Fruit fly (Drosophila melanogaster): ENCODE results near the gene CG11975.

CG11975 gene

DNA sequence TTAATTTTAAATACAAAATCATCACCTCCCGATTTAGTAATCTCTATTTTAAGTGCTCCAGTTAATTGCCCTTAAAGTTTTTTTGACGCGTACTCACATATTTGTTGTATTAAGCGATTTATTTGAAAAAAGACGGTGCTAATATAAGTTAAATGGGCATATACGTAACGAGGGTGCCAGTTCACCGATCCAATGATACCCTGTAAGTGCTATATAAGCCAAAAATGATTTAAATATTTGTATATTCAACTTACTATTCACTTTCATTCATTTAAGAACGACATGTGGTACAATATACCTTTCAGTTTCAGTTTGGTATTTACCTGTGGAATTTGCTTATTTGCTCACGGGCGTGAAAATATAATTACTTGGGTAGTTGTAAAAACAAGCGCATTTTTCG is 9.5 kb downstream of the CG11975 start:
- no peak for TF ChIP-seq psq (optimal IDR thresholded peaks at IDR 0.05)
- no peak for TF ChIP-seq usp (GFP tag; optimal IDR thresholded peaks at IDR 0.05)

DNA sequence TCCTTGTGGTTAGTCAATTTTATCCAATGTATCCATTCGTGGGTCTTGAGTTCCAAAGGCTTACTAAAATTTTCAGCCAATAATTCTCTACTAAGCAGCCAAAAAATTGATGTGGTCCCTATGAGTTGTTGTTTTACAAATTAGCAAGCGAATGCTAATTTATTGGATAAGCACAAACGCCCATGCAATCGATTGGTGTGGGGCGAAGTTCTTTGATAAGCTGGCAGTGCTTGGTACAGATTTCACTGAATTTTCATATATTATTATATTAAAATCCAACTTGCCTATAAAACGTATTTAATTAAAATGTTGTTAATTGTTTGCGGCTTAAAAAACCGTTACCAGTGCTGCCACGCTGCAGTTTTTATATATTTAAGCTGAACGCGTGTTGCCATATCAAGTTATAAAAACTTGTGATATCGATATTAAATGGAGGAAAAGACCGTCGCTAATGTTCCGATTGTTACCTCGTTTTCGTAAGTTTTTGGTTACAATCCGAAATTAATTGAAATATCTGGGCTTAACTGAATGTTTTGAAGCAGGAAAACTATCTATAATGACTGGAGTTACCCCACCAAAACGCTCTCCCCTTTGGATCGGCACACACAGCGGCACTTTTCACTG is 10.7 kb downstream of the CG11975 start, which contains the start of the genes CG31100 and CG11980:
TSS of gene CG31100 (minus strand) at position 51 of the 624 bp plus-strand sequence.
TSS of gene CG11980 (plus strand) at position 418 of the 624 bp plus-strand sequence.
- TF ChIP-seq Dll (optimal IDR thresholded peaks at IDR 0.05), result no peak
- no peak for TF ChIP-seq CG8478 (optimal IDR thresholded peaks at IDR 0.05)

DNA sequence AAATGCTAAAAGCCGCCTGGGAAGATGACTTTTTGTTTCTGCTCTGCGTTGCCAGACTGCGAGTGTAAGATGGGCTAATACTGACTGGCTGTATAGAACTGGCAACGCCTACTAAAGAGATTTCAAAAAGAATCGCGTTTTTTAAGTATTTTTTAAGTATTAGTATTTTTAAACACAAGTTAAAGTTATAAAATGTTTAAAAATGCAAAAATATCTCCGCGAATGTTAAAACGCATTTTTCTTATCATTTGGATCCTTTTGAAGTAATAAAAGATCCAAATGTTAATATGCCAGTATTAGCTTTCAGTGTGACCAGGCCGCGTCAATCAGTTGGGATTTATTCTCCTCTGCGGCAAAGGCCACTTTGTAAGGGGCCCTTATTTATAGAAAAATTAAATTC is 13.1 kb downstream of the CG11975 start, which contains the start of the genes Prosbeta3 and Iru:
TSS of gene Prosbeta3 (minus strand) at position 98 of the 400 bp plus-strand sequence.
TSS of gene Iru (plus strand) at position 328 of the 400 bp plus-strand sequence.
- TF ChIP-seq pan (optimal IDR thresholded peaks at IDR 0.05) (no peak), psq (optimal IDR thresholded peaks at IDR 0.05) (no peak), usp (GFP tag; optimal IDR thresholded peaks at IDR 0.05) (no peak), EcR (GFP tag; optimal IDR thresholded peaks at IDR 0.05) (no peak), Dll (optimal IDR thresholded peaks at IDR 0.05) (no peak), CG8478 (optimal IDR thresholded peaks at IDR 0.05) (no peak)

DNA sequence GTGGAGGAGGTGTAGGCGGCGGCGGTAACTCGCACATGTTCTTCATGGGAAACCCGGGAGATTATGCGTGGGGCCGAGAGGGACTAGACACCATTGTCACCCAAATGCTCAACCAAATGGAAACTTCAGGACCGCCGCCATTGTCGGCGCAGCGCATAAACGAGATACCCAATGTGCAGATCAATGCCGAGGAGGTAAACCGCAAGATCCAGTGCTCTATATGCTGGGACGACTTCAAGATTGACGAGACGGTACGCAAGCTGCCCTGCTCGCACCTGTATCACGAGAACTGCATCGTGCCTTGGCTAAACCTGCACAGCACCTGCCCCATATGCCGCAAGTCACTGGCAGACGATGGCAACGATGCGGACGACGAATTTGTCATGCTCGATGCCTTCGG is 14.2 kb downstream of the CG11975 start:
- TF ChIP-seq pan (optimal IDR thresholded peaks at IDR 0.05) (no peak), psq (optimal IDR thresholded peaks at IDR 0.05) (no peak), EcR (GFP tag; optimal IDR thresholded peaks at IDR 0.05) (no peak), CG8478 (optimal IDR thresholded peaks at IDR 0.05) (no peak), usp (GFP tag; optimal IDR thresholded peaks at IDR 0.05) (no peak), Dll (optimal IDR thresholded peaks at IDR 0.05) (no peak)

DNA sequence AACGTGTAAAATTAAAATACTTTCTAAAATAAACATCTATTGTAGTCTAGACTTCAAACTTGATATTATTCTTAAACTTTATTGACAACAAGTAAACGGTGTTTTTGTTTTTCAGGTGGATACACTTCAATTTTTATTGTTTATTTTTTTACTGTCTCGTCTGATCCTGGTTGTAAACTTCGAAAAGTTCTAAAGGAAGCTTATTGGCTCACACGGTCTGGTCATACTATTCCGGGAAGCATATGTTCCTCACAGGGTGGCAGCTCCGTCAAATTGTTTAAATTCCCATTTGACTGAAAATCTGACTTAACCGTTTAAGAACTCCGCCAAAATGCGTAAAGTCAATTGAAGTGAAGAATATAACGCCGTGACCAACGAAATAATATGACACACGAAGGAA is 15.1 kb downstream of the CG11975 start, which contains the start of gene CG11983:
TSS of gene CG11983 (plus strand) at position 120 of the 400 bp plus-strand sequence.
- TF ChIP-seq CG8478 (optimal IDR thresholded peaks at IDR 0.05) (no peak), Dll (optimal IDR thresholded peaks at IDR 0.05) (no peak), pan (optimal IDR thresholded peaks at IDR 0.05) (no peak), psq (optimal IDR thresholded peaks at IDR 0.05) (no peak), usp (GFP tag; optimal IDR thresholded peaks at IDR 0.05) (no peak), EcR (GFP tag; optimal IDR thresholded peaks at IDR 0.05) (no peak)

- no peak for TF ChIP-seq EcR (GFP tag; optimal IDR thresholded peaks at IDR 0.05)
- no peak for TF ChIP-seq psq (optimal IDR thresholded peaks at IDR 0.05)
- TF ChIP-seq usp (GFP tag; optimal IDR thresholded peaks at IDR 0.05), result no peak
- no peak for TF ChIP-seq pan (optimal IDR thresholded peaks at IDR 0.05)
- no peak for TF ChIP-seq Dll (optimal IDR thresholded peaks at IDR 0.05)
- TF ChIP-seq CG8478 (optimal IDR thresholded peaks at IDR 0.05), result no peak
Observed at dm6 chr3R:9010695-9011094, 17.6 kb downstream of the CG11975 start.

dm6 chr3R:9011708-9012107 is 18.7 kb downstream of the CG11975 start:
- no peak for TF ChIP-seq usp (GFP tag; optimal IDR thresholded peaks at IDR 0.05)
- TF ChIP-seq pan (optimal IDR thresholded peaks at IDR 0.05), result no peak
- TF ChIP-seq Dll (optimal IDR thresholded peaks at IDR 0.05), result no peak
- TF ChIP-seq psq (optimal IDR thresholded peaks at IDR 0.05), result no peak
- no peak for TF ChIP-seq CG8478 (optimal IDR thresholded peaks at IDR 0.05)
- TF ChIP-seq EcR (GFP tag; optimal IDR thresholded peaks at IDR 0.05), result no peak

- no peak for TF ChIP-seq usp (GFP tag; optimal IDR thresholded peaks at IDR 0.05)
- TF ChIP-seq Dll (optimal IDR thresholded peaks at IDR 0.05), result no peak
- no peak for TF ChIP-seq psq (optimal IDR thresholded peaks at IDR 0.05)
Observed at dm6 chr3R:9013765-9014380, 20.8 kb downstream of the CG11975 start.

DNA sequence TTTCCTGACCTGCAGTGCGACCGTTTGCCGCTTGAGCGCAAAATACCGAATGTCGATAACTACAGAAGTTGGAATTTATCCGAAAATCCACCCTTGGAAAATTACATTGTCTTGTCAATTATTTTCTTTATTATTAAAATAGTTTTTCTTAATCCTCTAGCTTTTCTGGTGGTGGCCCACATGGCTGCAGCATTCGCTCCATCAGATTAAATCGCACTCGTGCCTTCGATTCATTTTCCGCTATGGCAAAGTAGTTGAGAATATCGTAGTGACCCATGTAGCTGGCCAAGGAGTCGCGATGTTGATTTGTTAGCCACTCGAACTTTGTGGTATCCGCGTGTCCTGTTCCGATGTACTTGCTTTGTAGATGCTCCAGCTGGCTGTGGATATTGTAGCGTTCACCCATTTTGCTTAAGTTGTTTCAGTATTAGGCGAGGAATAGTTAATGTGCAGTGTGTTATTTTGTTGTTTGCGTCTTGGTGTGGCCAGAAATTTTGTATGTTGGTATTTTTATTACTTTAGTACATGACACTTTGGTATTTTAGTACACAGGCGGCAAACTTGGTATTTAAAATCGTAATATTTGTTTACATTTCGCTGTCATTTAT is 21.9 kb downstream of the CG11975 start, which contains the start of the genes Kcmf1, Sf3b5 and CG11986:
TSS of gene Kcmf1 (minus strand) at position 51 of the 608 bp plus-strand sequence.
TSS of gene Sf3b5 (minus strand) at position 483 of the 608 bp plus-strand sequence.
TSS of gene CG11986 (plus strand) at position 588 of the 608 bp plus-strand sequence.
- no peak for TF ChIP-seq usp (GFP tag; optimal IDR thresholded peaks at IDR 0.05)
- TF ChIP-seq psq (optimal IDR thresholded peaks at IDR 0.05), result no peak
- no peak for TF ChIP-seq EcR (GFP tag; optimal IDR thresholded peaks at IDR 0.05)
- no peak for TF ChIP-seq pan (optimal IDR thresholded peaks at IDR 0.05)
- TF ChIP-seq CG8478 (optimal IDR thresholded peaks at IDR 0.05), result no peak
- no peak for TF ChIP-seq Dll (optimal IDR thresholded peaks at IDR 0.05)

dm6 chr3R:9016869-9017268 is 23.8 kb downstream of the CG11975 start:
- TF ChIP-seq usp (GFP tag; optimal IDR thresholded peaks at IDR 0.05) (no peak), psq (optimal IDR thresholded peaks at IDR 0.05) (no peak), CG8478 (optimal IDR thresholded peaks at IDR 0.05) (no peak), Dll (optimal IDR thresholded peaks at IDR 0.05) (no peak), pan (optimal IDR thresholded peaks at IDR 0.05) (no peak), EcR (GFP tag; optimal IDR thresholded peaks at IDR 0.05) (no peak)

- TF ChIP-seq psq (optimal IDR thresholded peaks at IDR 0.05), result no peak
- TF ChIP-seq EcR (GFP tag; optimal IDR thresholded peaks at IDR 0.05), result no peak
Observed at dm6 chr3R:9019689-9020138, 26.7 kb downstream of the CG11975 start, which contains the start of gene tgo. Gene tgo (minus strand): TSS chr3R:9020022.

DNA sequence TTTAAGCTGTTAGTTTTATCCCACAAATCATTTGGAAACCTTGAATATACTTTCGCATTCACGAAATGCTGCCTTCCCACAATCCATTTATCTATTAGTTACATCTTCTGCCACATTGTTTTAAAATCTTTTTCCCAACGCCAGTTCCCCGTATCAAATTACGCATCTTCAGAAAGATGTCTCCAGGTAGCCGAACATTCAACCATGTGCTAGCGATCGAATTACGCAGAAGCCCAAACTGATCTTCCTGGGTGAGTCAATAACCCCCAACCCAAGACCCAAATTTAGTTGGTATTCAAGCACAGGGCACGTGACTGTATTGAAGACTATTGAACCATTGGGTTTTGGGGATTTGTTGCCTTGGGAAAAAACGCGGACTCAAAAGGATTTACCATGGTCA is 30.9 kb downstream of the CG11975 start:
- no peak for TF ChIP-seq CG8478 (optimal IDR thresholded peaks at IDR 0.05)
- TF ChIP-seq psq (optimal IDR thresholded peaks at IDR 0.05), result no peak

Data from whole organism.